Worm (Caenorhabditis elegans) whole organism, L4/young adult: ENCODE measurements around the gene kin-20.

Experiments
- dao-5 ChIP-seq: sonication (generic microtip); optimal IDR thresholded peaks from 2 replicates; lab custom pipeline; 2016; ENCODE audit warnings: missing genotype, missing genetic modification characterization, moderate library complexity, missing compliant biosample characterization
- him-1 ChIP-seq: sonication (generic microtip); optimal IDR thresholded peaks from 2 replicates; lab custom pipeline; 2016; ENCODE audit warnings: missing genotype, missing genetic modification reagents, missing genetic modification characterization, missing compliant biosample characterization

DNA sequence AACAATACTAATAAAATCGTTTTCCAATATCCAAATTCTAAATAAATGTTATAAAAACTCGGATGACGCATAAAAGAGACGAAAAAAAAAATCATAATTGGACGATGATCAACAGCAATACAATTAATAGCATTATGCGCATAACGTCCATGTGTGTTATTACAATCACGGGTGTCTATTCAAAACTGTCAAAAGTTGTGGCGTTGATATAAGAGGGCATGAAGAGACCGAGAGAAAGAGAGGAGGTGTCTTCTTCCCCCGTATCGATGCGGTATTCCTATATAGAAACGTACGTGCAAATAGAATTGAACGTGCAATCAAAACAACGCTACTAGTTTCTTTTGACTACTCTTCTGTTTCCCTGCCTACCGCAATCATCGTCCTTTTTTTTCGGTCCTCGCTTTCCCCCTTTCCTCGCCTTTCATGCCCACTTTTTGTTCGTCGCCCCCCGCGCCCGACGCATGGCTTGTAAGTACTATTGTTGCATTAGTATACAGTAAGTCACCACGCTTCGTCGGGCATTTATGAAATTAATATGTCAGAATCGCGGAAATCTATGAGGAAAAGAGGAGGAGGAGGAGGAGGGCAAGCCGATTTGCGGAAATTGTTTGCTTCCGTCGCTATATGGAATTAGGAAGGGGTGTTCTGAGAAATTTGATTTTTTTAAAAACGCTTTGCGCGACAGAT is 55.6 kb downstream of the kin-20 start:
- TF ChIP-seq dao-5 (tag; lab: Kevin White, UChicago) = no peak
- TF ChIP-seq him-1 (tag; lab: Kevin White, UChicago) = no peak
